Worm (Caenorhabditis elegans) whole organism, young adult: Measurements from ENCODE around the gene nspb-3.

Source experiments
- B0035.1 ChIP-seq: sonication (generic microtip); optimal IDR thresholded peaks from 2 replicates; lab custom pipeline; 2016; ENCODE audit warnings: missing genetic modification characterization, mild to moderate bottlenecking, missing compliant biosample characterization, missing genotype, missing genetic modification reagents
- B0336.3 ChIP-seq: fragments of 200-800 bp; sonication (Bioruptor generic); IDR thresholded peaks from 2 replicates; pipeline ENCODE4 v1.3.6; 2022; ENCODE audit warnings: missing genetic modification characterization, missing compliant biosample characterization
- C06A6.2 ChIP-seq: fragments of 200-800 bp; sonication (Bioruptor generic); conservative IDR thresholded peaks from 2 replicates; pipeline ENCODE4 v1.3.6; 2022; ENCODE audit warnings: missing genetic modification characterization, missing compliant biosample characterization
- C17E4.6 ChIP-seq: fragments of 200-800 bp; sonication (Bioruptor generic); IDR thresholded peaks from 2 replicates; pipeline ENCODE4 v1.3.6; 2022; ENCODE audit warnings: missing genetic modification reagents, missing genetic modification characterization, missing compliant biosample characterization
- F49E8.2 ChIP-seq: sonication (generic microtip); optimal IDR thresholded peaks from 3 replicates; lab custom pipeline; 2017; ENCODE audit warnings: missing genetic modification characterization, mild to moderate bottlenecking, missing compliant biosample characterization, antibody characterized with exemption, moderate library complexity; ENCODE audit not compliant: insufficient read depth
- K11D2.4 ChIP-seq: fragments of 200-800 bp; sonication (Bioruptor generic); IDR thresholded peaks from 2 replicates; pipeline ENCODE4 v1.3.6; 2022; ENCODE audit warnings: missing genetic modification reagents, missing genetic modification characterization, missing compliant biosample characterization
- K12H6.12 ChIP-seq: fragments of 200-800 bp; sonication (Bioruptor generic); optimal IDR thresholded peaks from 2 replicates; lab custom pipeline; 2018; ENCODE audit warnings: mild to moderate bottlenecking, missing genetic modification characterization, missing compliant biosample characterization
- T07F8.4 ChIP-seq: sonication (generic microtip); optimal IDR thresholded peaks from 2 replicates; lab custom pipeline; 2016; ENCODE audit warnings: mild to moderate bottlenecking, missing genetic modification characterization, moderate library complexity, missing compliant biosample characterization
- Y53F4B.3 ChIP-seq: fragments of 200-800 bp; sonication (Bioruptor generic); IDR thresholded peaks from 2 replicates; pipeline ENCODE4 v1.3.6; 2022; ENCODE audit warnings: missing genetic modification reagents, missing genetic modification characterization, missing compliant biosample characterization
- Y56A3A.18 ChIP-seq: fragments of 200-800 bp; sonication (Bioruptor generic); IDR thresholded peaks from 2 replicates; pipeline ENCODE4 v1.3.6; 2022; ENCODE audit warnings: missing genetic modification reagents, missing genetic modification characterization, missing compliant biosample characterization
- Y79H2A.3 ChIP-seq: fragments of 200-800 bp; sonication (Bioruptor generic); conservative IDR thresholded peaks from 2 replicates; pipeline ENCODE4 v1.3.6; 2022; ENCODE audit warnings: missing genetic modification reagents, missing genetic modification characterization, missing compliant biosample characterization
- akir-1 ChIP-seq: fragments of 200-800 bp; sonication (Bioruptor generic); optimal IDR thresholded peaks from 2 replicates; lab custom pipeline; 2018; ENCODE audit warnings: mild to moderate bottlenecking, missing genetic modification characterization, moderate library complexity, missing compliant biosample characterization
- ama-1 ChIP-seq, 3 experiments: fragments of 150-350 bp in 1 of 3; sonication (generic microtip) in 2 of 3; optimal IDR thresholded peaks; 2 replicates each; lab custom pipeline; 2014 to 2018; ENCODE audit warnings: missing biosample characterization in 2 of 3, missing genetic modification characterization in 2 of 3, missing genetic modification reagents in 2 of 3
- atf-7 ChIP-seq: sonication (generic microtip); optimal IDR thresholded peaks from 2 replicates; lab custom pipeline; 2017; ENCODE audit warnings: mild to moderate bottlenecking, missing genetic modification characterization, missing compliant biosample characterization
- athp-1 ChIP-seq: sonication (generic microtip); optimal IDR thresholded peaks from 2 replicates; lab custom pipeline; 2017; ENCODE audit warnings: mild to moderate bottlenecking, missing genetic modification characterization, missing compliant biosample characterization
- ccch-3 ChIP-seq: fragments of 200-800 bp; sonication (Bioruptor generic); optimal IDR thresholded peaks from 2 replicates; lab custom pipeline; 2018; ENCODE audit warnings: mild to moderate bottlenecking, missing genetic modification characterization, missing compliant biosample characterization
- ceh-40 ChIP-seq: fragments of 200-800 bp; sonication (Bioruptor generic); IDR thresholded peaks from 2 replicates; pipeline ENCODE4 v1.3.6; 2022; ENCODE audit warnings: missing genetic modification characterization, missing compliant biosample characterization
- die-1 ChIP-seq: sonication (generic microtip); optimal IDR thresholded peaks from 2 replicates; lab custom pipeline; 2016; ENCODE audit warnings: missing genotype, mild to moderate bottlenecking, missing genetic modification characterization, missing compliant biosample characterization
- ekl-4 ChIP-seq: fragments of 200-800 bp; sonication (Bioruptor generic); IDR thresholded peaks from 2 replicates; pipeline ENCODE4 v1.3.6; 2022; ENCODE audit warnings: missing genetic modification reagents, missing genetic modification characterization, missing compliant biosample characterization
- fkh-3 ChIP-seq: sonication (generic microtip); optimal IDR thresholded peaks from 2 replicates; lab custom pipeline; 2016; ENCODE audit warnings: mild to moderate bottlenecking, missing genetic modification characterization, missing compliant biosample characterization
- hmg-20 ChIP-seq: fragments of 200-800 bp; sonication (Bioruptor generic); IDR thresholded peaks from 2 replicates; pipeline ENCODE4 v1.3.6; 2022; ENCODE audit warnings: missing genetic modification reagents, missing genetic modification characterization, missing compliant biosample characterization
- hrde-1 ChIP-seq: sonication (generic microtip); optimal IDR thresholded peaks from 2 replicates; lab custom pipeline; 2016; ENCODE audit warnings: missing genetic modification characterization, mild to moderate bottlenecking, missing compliant biosample characterization, moderate library complexity, missing genotype, missing genetic modification reagents, borderline replicate concordance
- hsf-1 ChIP-seq: fragments of 200-800 bp; sonication (Bioruptor generic); IDR thresholded peaks from 2 replicates; pipeline ENCODE4 v1.3.6; 2022; ENCODE audit warnings: missing genetic modification reagents, missing genetic modification characterization, missing compliant biosample characterization
- let-526 ChIP-seq: fragments of 200-800 bp; sonication (Bioruptor generic); IDR thresholded peaks from 2 replicates; pipeline ENCODE4 v1.3.6; 2022; ENCODE audit warnings: missing genetic modification reagents, missing genetic modification characterization, missing compliant biosample characterization
- lin-54 ChIP-seq: fragments of 200-800 bp; sonication (Bioruptor generic); optimal IDR thresholded peaks from 2 replicates; lab custom pipeline; 2018; ENCODE audit warnings: mild to moderate bottlenecking, missing genetic modification characterization, missing compliant biosample characterization
- lir-1 ChIP-seq: fragments of 200-800 bp; sonication (Bioruptor generic); conservative IDR thresholded peaks from 2 replicates; pipeline ENCODE4 v1.3.6; 2022; ENCODE audit warnings: missing genetic modification reagents, missing genetic modification characterization, missing compliant biosample characterization
- lsl-1 ChIP-seq: fragments of 200-800 bp; sonication (Bioruptor generic); optimal IDR thresholded peaks from 2 replicates; lab custom pipeline; 2018; ENCODE audit warnings: mild to moderate bottlenecking, missing genetic modification characterization, moderate library complexity, missing compliant biosample characterization
- madf-10 ChIP-seq: sonication (generic microtip); optimal IDR thresholded peaks from 2 replicates; lab custom pipeline; 2016; ENCODE audit warnings: mild to moderate bottlenecking, missing genetic modification characterization, missing compliant biosample characterization
- mcd-1 ChIP-seq: fragments of 200-800 bp; sonication (Bioruptor generic); IDR thresholded peaks from 2 replicates; pipeline ENCODE4 v1.3.6; 2022; ENCODE audit warnings: missing genetic modification reagents, missing genetic modification characterization, missing compliant biosample characterization
- mxl-1 ChIP-seq: sonication (generic microtip); optimal IDR thresholded peaks from 2 replicates; lab custom pipeline; 2016; ENCODE audit warnings: missing genetic modification characterization, missing compliant biosample characterization
- nhr-120 ChIP-seq: fragments of 200-800 bp; sonication (Bioruptor generic); IDR thresholded peaks from 2 replicates; pipeline ENCODE4 v1.3.6; 2022; ENCODE audit warnings: missing genetic modification characterization, missing compliant biosample characterization
- nhr-90 ChIP-seq: sonication (generic microtip); optimal IDR thresholded peaks from 2 replicates; lab custom pipeline; 2016; ENCODE audit warnings: missing genotype, mild to moderate bottlenecking, missing genetic modification characterization, missing compliant biosample characterization
- rcor-1 ChIP-seq: fragments of 200-800 bp; sonication (Bioruptor generic); IDR thresholded peaks from 2 replicates; pipeline ENCODE4 v1.3.6; 2022; ENCODE audit warnings: missing genetic modification reagents, missing genetic modification characterization, missing compliant biosample characterization
- rec-8 ChIP-seq, 2 experiments: sonication (generic microtip); optimal IDR thresholded peaks; 2 replicates each; lab custom pipeline; 2016; ENCODE audit warnings: mild to moderate bottlenecking in 2 of 2, missing genetic modification characterization in 2 of 2, missing genetic modification reagents in 2 of 2, missing genotype in 2 of 2, missing biosample characterization in 1 of 2, missing compliant biosample characterization in 1 of 2, moderate library complexity in 1 of 2
- rpc-1 ChIP-seq, 2 experiments: fragments of 150-350 bp in 1 of 2; sonication (generic microtip) in 1 of 2; optimal IDR thresholded peaks; 2 replicates each; lab custom pipeline; 2014 to 2018; ENCODE audit warnings: missing biosample characterization in 1 of 2, missing genetic modification characterization in 1 of 2, missing genetic modification reagents in 1 of 2, missing genotype in 1 of 2
- sea-2 ChIP-seq: fragments of 200-800 bp; sonication (Bioruptor generic); IDR thresholded peaks from 2 replicates; pipeline ENCODE4 v1.3.6; 2022; ENCODE audit warnings: missing genetic modification characterization, missing compliant biosample characterization
- snpc-1.1 ChIP-seq: sonication (generic microtip); optimal IDR thresholded peaks from 2 replicates; lab custom pipeline; 2017; ENCODE audit warnings: missing genetic modification characterization, mild to moderate bottlenecking, missing compliant biosample characterization, antibody characterized with exemption, moderate library complexity, missing genotype, missing genetic modification reagents; ENCODE audit not compliant: insufficient read depth
- tbp1 ChIP-seq: fragments of 200-800 bp; sonication (Bioruptor generic); optimal IDR thresholded peaks from 2 replicates; lab custom pipeline; 2018; ENCODE audit warnings: mild to moderate bottlenecking, missing genetic modification characterization, missing compliant biosample characterization
- unc-130 ChIP-seq: sonication (generic microtip); optimal IDR thresholded peaks from 2 replicates; lab custom pipeline; 2016; ENCODE audit warnings: missing genetic modification reagents, missing genetic modification characterization, missing compliant biosample characterization
- zfh-2 ChIP-seq: fragments of 200-800 bp; sonication (Bioruptor generic); conservative IDR thresholded peaks from 2 replicates; pipeline ENCODE4 v1.3.6; 2022; ENCODE audit warnings: missing genetic modification reagents, missing genetic modification characterization, missing compliant biosample characterization
- zim-3 ChIP-seq: sonication (generic microtip); optimal IDR thresholded peaks from 2 replicates; lab custom pipeline; 2017; ENCODE audit warnings: mild to moderate bottlenecking, missing genetic modification characterization, moderate library complexity, missing compliant biosample characterization
- ztf-22 ChIP-seq: fragments of 200-800 bp; sonication (Bioruptor generic); optimal IDR thresholded peaks from 2 replicates; lab custom pipeline; 2018; ENCODE audit warnings: mild to moderate bottlenecking, missing genetic modification characterization, moderate library complexity, missing compliant biosample characterization
- ztf-28 ChIP-seq: fragments of 200-800 bp; sonication (Bioruptor generic); IDR thresholded peaks from 2 replicates; pipeline ENCODE4 v1.3.6; 2022; ENCODE audit warnings: missing genetic modification reagents, missing genetic modification characterization, missing compliant biosample characterization
- ztf-3 ChIP-seq: fragments of 200-800 bp; sonication (Bioruptor generic); optimal IDR thresholded peaks from 2 replicates; lab custom pipeline; 2018; ENCODE audit warnings: mild to moderate bottlenecking, missing genetic modification characterization, missing compliant biosample characterization

The nspb-3 gene

DNA sequence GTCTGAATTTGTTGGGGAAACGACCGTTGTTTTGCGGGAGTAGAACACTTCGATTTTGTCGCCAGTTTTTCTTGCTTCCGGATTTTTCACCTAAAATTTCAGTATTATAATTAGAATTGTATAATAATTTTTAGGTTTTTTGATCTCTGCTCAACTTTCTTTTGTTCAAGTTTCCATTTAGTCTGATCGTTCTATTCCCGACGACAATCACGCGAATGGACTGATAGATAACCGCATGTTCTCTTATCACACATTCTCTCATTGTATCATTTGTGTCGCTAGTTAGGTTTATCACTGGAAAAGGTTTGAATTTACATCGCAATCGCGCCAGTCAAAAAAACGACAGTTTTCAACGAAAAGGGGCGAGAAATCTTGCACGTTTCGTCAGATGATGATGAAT is 39.9 kb downstream of the nspb-3 start (continued):
- TF ChIP-seq rpc-1 (optimal IDR thresholded peaks at IDR 0.05; lab: Kevin White, UChicago) (no peak), rpc-1 (tag; optimal IDR thresholded peaks at IDR 0.05; lab: Kevin White, UChicago) (no peak), K11D2.4 (GFP tag; lab: Robert Waterston, UW) (no peak), ztf-3 (GFP tag; lab: Kevin White, UChicago) (no peak), ccch-3 (GFP tag; lab: Kevin White, UChicago) (no peak), akir-1 (GFP tag; lab: Kevin White, UChicago) (no peak), lin-54 (no peak), ceh-40 (GFP tag; lab: Robert Waterston, UW) (no peak), fkh-3 (tag; lab: Kevin White, UChicago) (no peak), B0035.1 (no peak), die-1 (tag; lab: Kevin White, UChicago) (no peak), Y79H2A.3 (GFP tag; lab: Robert Waterston, UW) (no peak), let-526 (GFP tag; lab: Robert Waterston, UW) (no peak), K12H6.12 (tag; lab: Kevin White, UChicago) (no peak), nhr-90 (tag; lab: Kevin White, UChicago) (no peak), zim-3 (tag; lab: Kevin White, UChicago) (no peak), athp-1 (tag; lab: Kevin White, UChicago) (no peak), unc-130 (GFP tag; lab: Kevin White, UChicago) (no peak), ekl-4 (GFP tag; lab: Robert Waterston, UW) (0 out of 2 replicates have a peak, but pooled peaks have one; percentile 29), sea-2 (GFP tag; lab: Robert Waterston, UW) (no peak), nhr-120 (GFP tag; lab: Robert Waterston, UW) (no peak), hmg-20 (GFP tag; lab: Robert Waterston, UW) (no peak), zfh-2 (GFP tag; lab: Robert Waterston, UW) (no peak), ama-1 (optimal IDR thresholded peaks at IDR 0.05; lab: Kevin White, UChicago) (no peak), ama-1 (GFP tag; optimal IDR thresholded peaks at IDR 0.05; lab: Kevin White, UChicago) (no peak), atf-7 (tag; lab: Kevin White, UChicago) (peak; percentile 28), F49E8.2 (tag; lab: Kevin White, UChicago) (no peak), T07F8.4 (no peak), hsf-1 (GFP tag; lab: Robert Waterston, UW) (no peak), B0336.3 (GFP tag; lab: Robert Waterston, UW) (peak; percentile 61; the same call in 1 of the 2 replicates), Y53F4B.3 (no peak), hrde-1 (tag; lab: Kevin White, UChicago) (no peak), ztf-28 (GFP tag; lab: Robert Waterston, UW) (no peak), snpc-1.1 (no peak), lir-1 (GFP tag; lab: Robert Waterston, UW) (no peak), mcd-1 (GFP tag; lab: Robert Waterston, UW) (no peak), C06A6.2 (no peak), rcor-1 (GFP tag; lab: Robert Waterston, UW) (no peak), C17E4.6 (GFP tag; lab: Robert Waterston, UW) (no peak), rec-8 (tag; optimal IDR thresholded peaks at IDR 0.05; lab: Kevin White, UChicago) (no peak), Y56A3A.18 (no peak), tbp1 (GFP tag; lab: Kevin White, UChicago) (peak; percentile 25), lsl-1 (no peak), mxl-1 (tag; lab: Kevin White, UChicago) (no peak), madf-10 (tag; lab: Kevin White, UChicago) (peak; percentile 44), ztf-22 (no peak)
